Worm (Caenorhabditis elegans) whole organism, L4/young adult: ENCODE data around the gene F53A9.6.

Source experiments
- W03F9.2 ChIP-seq: fragments of 150-350 bp; optimal IDR thresholded peaks from 2 replicates; lab custom pipeline; 2014; ENCODE audit warnings: missing biosample characterization, missing genetic modification characterization
- dao-5 ChIP-seq: sonication (generic microtip); optimal IDR thresholded peaks from 2 replicates; lab custom pipeline; 2016; ENCODE audit warnings: missing genotype, missing genetic modification characterization, moderate library complexity, missing compliant biosample characterization
- him-1 ChIP-seq: sonication (generic microtip); optimal IDR thresholded peaks from 2 replicates; lab custom pipeline; 2016; ENCODE audit warnings: missing genotype, missing genetic modification reagents, missing genetic modification characterization, missing compliant biosample characterization

Gene F53A9.6

ce11 chrX:8713754-8714295, at the start of gene F53A9.6:
Gene F53A9.6 (minus strand): TSS chrX:8713804.
- TF ChIP-seq W03F9.2 (tag; lab: Kevin White, UChicago) (no peak), dao-5 (no peak), him-1 (tag; lab: Kevin White, UChicago) (no peak)

DNA sequence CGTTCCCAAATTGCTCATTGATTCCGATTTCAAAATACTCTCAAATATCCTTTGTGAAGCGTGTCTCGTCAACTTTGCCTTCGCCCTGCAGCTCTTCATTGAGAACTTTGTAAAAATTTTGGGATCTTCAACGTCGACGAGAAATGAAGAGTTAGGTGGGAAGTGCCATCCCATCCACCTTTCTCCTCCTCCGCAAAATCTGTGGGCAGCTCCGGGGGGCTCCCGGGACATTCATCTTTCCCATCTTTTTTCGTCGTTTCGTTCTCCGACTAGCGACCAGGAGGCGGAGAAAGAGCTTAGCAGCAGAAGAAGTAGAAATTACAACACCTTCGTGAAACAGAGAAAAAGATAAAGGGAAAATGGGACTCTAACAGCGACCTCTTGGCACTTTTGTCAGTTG, 49.3 kb upstream of the F53A9.6 start:
- TF ChIP-seq him-1 (tag; lab: Kevin White, UChicago) = no peak
- TF ChIP-seq dao-5 = no peak
- no peak for TF ChIP-seq W03F9.2 (tag; lab: Kevin White, UChicago)

- TF ChIP-seq dao-5 (no peak), W03F9.2 (tag; lab: Kevin White, UChicago) (no peak), him-1 (tag; lab: Kevin White, UChicago) (no peak)
Measured at ce11 chrX:8761497-8761896, 47.9 kb upstream of the F53A9.6 start, which contains the start of gene M02D8.5. Gene M02D8.5 (minus strand): TSS chrX:8761597.

- no peak for TF ChIP-seq W03F9.2 (tag; lab: Kevin White, UChicago)
- no peak for TF ChIP-seq him-1 (tag; lab: Kevin White, UChicago)
- TF ChIP-seq dao-5 = no peak
Measured at ce11 chrX:8761060-8761459, 47.5 kb upstream of the F53A9.6 start.

DNA sequence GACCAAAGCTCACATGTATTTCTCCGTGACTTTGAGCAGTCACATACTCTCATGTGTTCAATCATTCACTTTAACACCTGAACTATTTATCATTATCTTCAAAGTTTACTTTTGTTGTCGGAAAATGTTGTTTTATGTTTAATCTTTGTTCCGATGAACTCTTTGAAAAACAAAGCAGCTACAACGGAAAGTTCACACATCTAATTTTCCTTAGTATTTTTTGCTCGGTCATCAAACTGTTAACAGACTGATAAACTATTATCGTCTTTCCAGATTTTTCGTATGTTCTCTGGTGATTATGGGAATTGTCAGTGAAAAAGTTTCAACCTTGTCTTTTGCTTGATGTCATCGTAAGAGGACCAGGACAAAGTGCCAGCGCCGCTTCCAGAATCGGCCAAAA, 42.4 kb upstream of the F53A9.6 start:
- TF ChIP-seq W03F9.2 (tag; lab: Kevin White, UChicago) = no peak
- TF ChIP-seq dao-5 = no peak
- TF ChIP-seq him-1 (tag; lab: Kevin White, UChicago) = no peak

ce11 chrX:8754285-8754795, 40.7 kb upstream of the F53A9.6 start:
- no peak for TF ChIP-seq dao-5
- no peak for TF ChIP-seq him-1 (tag; lab: Kevin White, UChicago)
- TF ChIP-seq W03F9.2 (tag; lab: Kevin White, UChicago) = no peak

- TF ChIP-seq W03F9.2 (tag; lab: Kevin White, UChicago) = no peak
- no peak for TF ChIP-seq him-1 (tag; lab: Kevin White, UChicago)
- no peak for TF ChIP-seq dao-5
Measured at ce11 chrX:8752546-8752945, 38.9 kb upstream of the F53A9.6 start.

ce11 chrX:8750660-8751059, 37.1 kb upstream of the F53A9.6 start, which contains the start of gene asns-2:
Gene asns-2 (minus strand): TSS chrX:8750941.
- TF ChIP-seq him-1 (tag; lab: Kevin White, UChicago) (no peak), dao-5 (no peak), W03F9.2 (tag; lab: Kevin White, UChicago) (no peak)

DNA sequence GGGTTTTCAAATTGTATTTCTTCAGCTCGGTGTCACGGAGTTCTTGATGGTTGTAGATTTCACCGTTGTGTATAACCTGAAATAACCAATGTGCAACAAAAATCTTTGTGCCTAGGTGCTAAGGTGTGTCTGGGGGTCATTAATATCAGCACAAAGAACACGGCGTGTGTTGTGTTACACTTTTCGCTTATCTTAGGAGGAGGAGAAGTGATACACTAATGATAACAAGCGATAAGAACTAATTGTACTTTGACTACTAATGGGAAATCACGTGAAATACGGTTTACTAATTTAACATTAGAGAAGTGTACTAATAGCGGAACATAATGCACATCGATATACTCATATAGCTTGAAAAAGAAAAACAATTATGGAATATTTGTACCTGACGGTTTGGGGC, 36.6 kb upstream of the F53A9.6 start:
- no peak for TF ChIP-seq him-1 (tag; lab: Kevin White, UChicago)
- TF ChIP-seq W03F9.2 (tag; lab: Kevin White, UChicago) = no peak
- no peak for TF ChIP-seq dao-5

DNA sequence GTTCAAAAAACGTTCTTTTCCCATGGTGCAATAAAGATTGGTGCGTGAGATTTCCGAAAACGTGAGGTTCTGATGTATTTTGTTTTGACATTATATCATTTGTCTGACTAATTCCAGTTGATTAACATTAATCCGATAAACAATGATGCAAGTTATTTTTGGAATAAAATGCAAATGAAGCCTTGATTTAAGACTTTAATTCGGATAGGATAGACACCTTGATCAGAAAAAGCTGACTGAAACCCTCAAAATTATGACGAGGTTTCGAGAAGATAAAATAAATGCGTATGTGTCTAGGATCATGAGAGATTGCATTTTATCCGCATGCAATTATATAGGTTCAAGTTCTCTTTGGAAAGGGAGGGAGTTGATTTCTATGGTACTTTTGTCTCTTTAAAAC, 31.9 kb upstream of the F53A9.6 start:
- TF ChIP-seq W03F9.2 (tag; lab: Kevin White, UChicago) = no peak

ce11 chrX:8744192-8744985, 30.8 kb upstream of the F53A9.6 start:
- TF ChIP-seq dao-5 = no peak
- TF ChIP-seq W03F9.2 (tag; lab: Kevin White, UChicago) = no peak
- no peak for TF ChIP-seq him-1 (tag; lab: Kevin White, UChicago)

- TF ChIP-seq dao-5 (no peak), him-1 (tag; lab: Kevin White, UChicago) (no peak), W03F9.2 (tag; lab: Kevin White, UChicago) (no peak)
Measured at ce11 chrX:8742896-8743295, 29.3 kb upstream of the F53A9.6 start, which contains the start of gene M02D8.7. Gene M02D8.7 (minus strand): TSS chrX:8742996.

- TF ChIP-seq dao-5 = no peak
- no peak for TF ChIP-seq him-1 (tag; lab: Kevin White, UChicago)
- TF ChIP-seq W03F9.2 (tag; lab: Kevin White, UChicago) = no peak
Measured at ce11 chrX:8741629-8742170, 28.1 kb upstream of the F53A9.6 start.

DNA sequence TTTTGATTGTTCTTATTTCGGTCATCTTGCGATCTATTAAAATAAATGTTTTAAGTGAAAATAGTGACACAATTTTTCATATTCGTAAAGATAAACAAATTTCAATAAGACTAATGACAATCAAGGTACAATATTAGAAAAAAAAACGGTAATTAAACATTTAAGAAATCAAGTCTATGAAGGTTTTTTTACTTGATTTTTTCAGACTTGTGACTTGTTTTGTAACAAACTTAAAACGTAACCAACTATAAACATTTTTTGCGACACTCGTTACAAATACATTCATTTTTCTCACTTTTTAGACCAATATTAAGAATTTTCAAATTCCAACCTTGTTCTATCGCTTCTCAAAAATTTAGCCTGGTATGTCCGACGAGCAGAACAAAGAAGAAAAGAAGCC, 25.8 kb upstream of the F53A9.6 start, which contains the start of gene M02D8.2:
Gene M02D8.2 (plus strand): TSS at position 301 of the 400 bp plus-strand sequence.
- TF ChIP-seq him-1 (tag; lab: Kevin White, UChicago) (no peak), dao-5 (no peak), W03F9.2 (tag; lab: Kevin White, UChicago) (no peak)
